Worm (Caenorhabditis elegans): Measurements from ENCODE around the gene Y38C1AA.6.

The Y38C1AA.6 gene

DNA sequence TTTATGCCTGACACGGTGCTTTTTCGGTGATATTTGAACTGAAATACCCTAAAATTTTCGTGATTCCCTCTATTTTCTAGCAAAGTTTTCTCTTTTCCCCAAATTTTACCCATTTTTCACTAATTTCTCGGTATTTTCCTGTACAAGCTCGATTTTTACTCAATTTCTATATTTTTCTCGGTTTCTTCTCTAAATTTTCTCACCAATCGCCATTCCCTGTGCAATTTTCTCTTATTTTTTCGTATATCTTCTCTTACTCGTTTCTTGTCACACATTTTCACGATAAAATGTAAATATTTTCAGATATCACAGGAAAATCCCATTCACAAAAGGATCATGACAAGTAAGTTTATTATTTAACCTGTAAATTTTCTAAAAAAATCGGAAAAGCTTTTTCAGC lies 31.8 kb downstream of the Y38C1AA.6 start, which contains the start of gene csn-3:
csn-3 (plus strand) TSS at position 301 of the 400 bp plus-strand sequence.
- no peak for TF ChIP-seq ccch-3 (GFP tag; optimal IDR thresholded peaks at IDR 0.05)
- no peak for TF ChIP-seq aptf-2 (GFP tag; conservative IDR thresholded peaks at IDR 0.05)
- TF ChIP-seq F23B12.7 (tag; optimal IDR thresholded peaks at IDR 0.05; ENCODE audit: insufficient read depth) = no peak
- TF ChIP-seq B0261.1 (tag; optimal IDR thresholded peaks at IDR 0.05) = no peak

DNA sequence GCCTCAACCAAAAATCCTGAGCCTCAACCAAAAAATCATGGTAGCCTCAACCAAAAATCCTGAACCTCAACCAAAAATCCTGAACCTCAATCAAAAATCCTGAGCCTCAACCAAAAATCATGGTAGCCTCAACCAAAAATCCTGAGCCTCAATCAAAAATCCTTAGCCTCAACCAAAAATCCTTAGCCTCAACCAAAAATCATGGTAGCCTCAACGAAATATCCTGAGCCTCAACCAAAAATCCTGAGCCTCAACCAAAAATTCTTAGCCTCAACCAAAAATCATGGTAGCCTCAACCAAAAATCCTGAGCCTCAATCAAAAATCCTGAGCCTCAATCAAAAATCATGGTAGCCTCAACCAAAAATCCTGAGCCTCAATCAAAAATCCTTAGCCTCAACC lies 33.0 kb downstream of the Y38C1AA.6 start:
- peak; percentile 100 for TF ChIP-seq zim-3 (tag; optimal IDR thresholded peaks at IDR 0.05)
- TF ChIP-seq madf-6 (GFP tag; IDR thresholded peaks at IDR 0.05) = peak; percentile 39; the same call in 1 of the 2 replicates
- peak; percentile 78 for TF ChIP-seq dox-1 (GFP tag; IDR thresholded peaks at IDR 0.05)
- peak; percentile 37; the same call in 1 of the 2 replicates for TF ChIP-seq ekl-4 (GFP tag; IDR thresholded peaks at IDR 0.05)
- TF ChIP-seq hsf-1 (GFP tag; IDR thresholded peaks at IDR 0.05) = 0 out of 2 replicates have a peak, but pooled peaks have one; percentile 26
- TF ChIP-seq mcd-1 (GFP tag; IDR thresholded peaks at IDR 0.05) = 0 out of 2 replicates have a peak, but pooled peaks have one; percentile 39
- TF ChIP-seq rcor-1 (GFP tag; IDR thresholded peaks at IDR 0.05) = 0 out of 2 replicates have a peak, but pooled peaks have one; percentile 25
- peak; percentile 68; the same call in 1 of the 2 replicates for TF ChIP-seq D2030.7 (GFP tag; IDR thresholded peaks at IDR 0.05)
- TF ChIP-seq attf-6 (GFP tag; IDR thresholded peaks at IDR 0.05) = peak; percentile 56; the same call in 1 of the 2 replicates
- TF ChIP-seq lsl-1 (GFP tag; optimal IDR thresholded peaks at IDR 0.05) = peak; percentile 4

DNA sequence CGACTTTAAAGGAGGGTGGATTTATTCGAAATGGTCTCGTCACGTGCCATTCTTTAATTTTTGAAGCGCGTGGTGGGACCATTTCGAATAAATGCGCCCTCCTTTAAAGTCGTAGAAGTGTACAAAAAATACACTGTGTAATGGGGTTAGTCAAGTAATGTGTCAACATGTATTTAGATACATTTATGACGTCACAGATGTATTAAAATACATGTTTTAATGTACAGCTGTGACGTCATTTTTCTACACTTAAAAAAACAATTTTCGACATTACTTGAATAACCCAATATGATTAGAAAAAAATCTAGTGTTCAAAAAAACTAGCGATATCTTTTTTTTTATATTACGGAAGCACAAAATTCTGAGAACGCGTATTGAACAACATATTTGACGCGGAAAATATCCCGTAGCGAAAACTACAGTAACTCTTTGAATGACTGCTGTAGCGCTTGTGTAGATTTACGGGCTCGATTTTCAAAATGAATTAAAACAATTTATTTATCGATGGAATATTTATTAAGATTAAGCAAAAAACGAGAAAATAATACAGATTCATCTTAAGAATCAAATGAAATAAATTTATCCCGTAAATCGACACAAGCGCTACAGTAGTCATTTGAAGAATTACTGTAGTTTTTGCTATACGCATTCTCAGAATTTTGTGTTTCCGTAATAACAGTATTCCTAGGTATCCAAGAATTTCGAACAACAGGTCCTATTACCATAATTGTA lies 40.5 kb downstream of the Y38C1AA.6 start, which contains the start of gene gfrp-1:
gfrp-1 (plus strand) TSS at position 682 of the 732 bp plus-strand sequence.
- TF ChIP-seq F33H1.4 (GFP tag; IDR thresholded peaks at IDR 0.05) = no peak
- no peak for TF ChIP-seq ceh-100 (GFP tag; IDR thresholded peaks at IDR 0.05)
- no peak for TF ChIP-seq ceh-91 (GFP tag; IDR thresholded peaks at IDR 0.05)

DNA sequence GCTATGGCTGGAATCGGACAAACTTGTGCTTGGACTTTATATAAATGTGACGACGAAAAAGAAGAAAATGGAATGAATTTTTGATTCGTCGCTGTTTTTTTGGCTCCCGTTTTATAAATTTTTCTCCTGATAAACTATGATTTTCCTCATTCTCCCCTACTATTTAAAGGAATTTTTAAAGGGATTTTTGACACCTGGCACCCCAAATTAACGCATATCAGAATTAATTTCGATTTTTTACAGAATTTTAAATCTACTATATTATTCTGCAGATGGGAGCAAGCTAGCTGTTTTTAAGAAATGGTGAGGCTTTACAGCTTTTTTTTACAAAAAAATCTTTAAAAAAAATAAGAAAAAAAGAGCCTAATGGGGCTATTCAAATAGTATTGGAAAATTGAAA lies 42.4 kb downstream of the Y38C1AA.6 start, which contains the start of gene coa-1:
coa-1 (plus strand) TSS at position 301 of the 400 bp plus-strand sequence.
- no peak for TF ChIP-seq egrh-3 (GFP tag; IDR thresholded peaks at IDR 0.05)

DNA sequence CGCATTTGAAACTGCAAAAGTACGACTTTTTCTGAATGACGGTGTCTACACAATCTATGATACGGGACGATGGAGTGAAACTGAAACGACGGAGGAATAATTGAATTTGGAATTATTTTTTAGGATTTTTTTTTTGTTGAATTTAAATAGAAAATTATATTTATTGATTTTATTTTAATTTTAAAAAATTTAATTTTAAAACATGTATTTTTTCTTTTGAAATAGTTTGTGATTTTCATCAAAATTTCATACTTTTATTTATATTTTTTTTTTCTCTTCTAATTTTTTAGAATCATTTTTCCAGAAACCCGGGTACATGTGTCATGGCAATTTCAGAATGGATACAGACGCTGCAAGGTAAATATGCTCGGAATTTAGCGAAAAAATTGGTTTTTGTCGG lies 45.3 kb downstream of the Y38C1AA.6 start, which contains the start of gene Y38C1AA.1:
Y38C1AA.1 (plus strand) TSS at position 301 of the 400 bp plus-strand sequence.
- TF ChIP-seq snpc-3.4 (tag; optimal IDR thresholded peaks at IDR 0.05) = no peak
- no peak for TF ChIP-seq lin-54 (GFP tag; optimal IDR thresholded peaks at IDR 0.05)
- no peak for TF ChIP-seq F57A8.1 (GFP tag; optimal IDR thresholded peaks at IDR 0.05)
- no peak for TF ChIP-seq atf-7 (tag; optimal IDR thresholded peaks at IDR 0.05)
- no peak for TF ChIP-seq C06A6.2 (GFP tag; conservative IDR thresholded peaks at IDR 0.05)
- no peak for TF ChIP-seq madf-8 (GFP tag; conservative IDR thresholded peaks at IDR 0.05)
- TF ChIP-seq lag-1 (GFP tag; IDR thresholded peaks at IDR 0.05) = no peak
- no peak for TF ChIP-seq aptf-3 (GFP tag; IDR thresholded peaks at IDR 0.05)
- no peak for TF ChIP-seq sptf-2 (GFP tag; optimal IDR thresholded peaks at IDR 0.05)
- no peak for TF ChIP-seq madf-6 (GFP tag; IDR thresholded peaks at IDR 0.05)
- TF ChIP-seq hsf-1 (GFP tag; IDR thresholded peaks at IDR 0.05) = no peak
- TF ChIP-seq Y79H2A.3 (GFP tag; conservative IDR thresholded peaks at IDR 0.05) = no peak
- no peak for TF ChIP-seq B0019.2 (GFP tag; conservative IDR thresholded peaks at IDR 0.05)
- no peak for TF ChIP-seq lsy-27 (tag; optimal IDR thresholded peaks at IDR 0.05; ENCODE audit: borderline replicate concordance, insufficient read depth)
- no peak for TF ChIP-seq lsl-1 (GFP tag; optimal IDR thresholded peaks at IDR 0.05)
- no peak for TF ChIP-seq ztf-25 (GFP tag; IDR thresholded peaks at IDR 0.05)
- no peak for TF ChIP-seq C17E4.6 (GFP tag; IDR thresholded peaks at IDR 0.05)
